Fruit fly (Drosophila melanogaster) whole organism, adult: ENCODE measurements around the gene Rtel1.

Source experiments
- CG11617 ChIP-seq: fragments of 200-800 bp; sonication (Bioruptor generic); optimal IDR thresholded peaks from 2 replicates; lab custom pipeline; 2017; ENCODE audit warnings: mild to moderate bottlenecking, missing biosample characterization, missing genetic modification reagents, missing genetic modification characterization
- CG12768 ChIP-seq: fragments of 200-800 bp; sonication (Bioruptor generic); optimal IDR thresholded peaks from 2 replicates; lab custom pipeline; 2017; ENCODE audit warnings: missing biosample characterization, missing genetic modification characterization, mild to moderate bottlenecking, moderate library complexity, missing genetic modification reagents
- CG14711 ChIP-seq: fragments of 200-800 bp; sonication (Bioruptor generic); optimal IDR thresholded peaks from 2 replicates; lab custom pipeline; 2018; ENCODE audit warnings: missing biosample characterization, mild to moderate bottlenecking, missing genetic modification characterization, moderate library complexity
- CG1620 ChIP-seq: fragments of 200-800 bp; sonication (Bioruptor generic); optimal IDR thresholded peaks from 2 replicates; lab custom pipeline; 2016; ENCODE audit warnings: missing biosample characterization, missing genetic modification characterization
- CG33017 ChIP-seq: fragments of 200-800 bp; sonication (Bioruptor generic); optimal IDR thresholded peaks from 2 replicates; lab custom pipeline; 2018; ENCODE audit warnings: missing biosample characterization, mild to moderate bottlenecking, missing genetic modification characterization, moderate library complexity
- CG5204 ChIP-seq: fragments of 200-800 bp; sonication (Bioruptor generic); optimal IDR thresholded peaks from 2 replicates; lab custom pipeline; 2016; ENCODE audit warnings: missing biosample characterization, missing genetic modification characterization
- CG7045 ChIP-seq: fragments of 200-800 bp; sonication (Bioruptor generic); optimal IDR thresholded peaks from 2 replicates; lab custom pipeline; 2017; ENCODE audit warnings: missing biosample characterization, mild to moderate bottlenecking, missing genetic modification characterization
- Clk ChIP-seq: fragments of 200-800 bp; sonication (Bioruptor generic); optimal IDR thresholded peaks from 2 replicates; lab custom pipeline; 2017; ENCODE audit warnings: missing biosample characterization, missing genetic modification characterization
- Crg-1 ChIP-seq: fragments of 200-800 bp; sonication (Bioruptor generic); optimal IDR thresholded peaks from 2 replicates; lab custom pipeline; 2016; ENCODE audit warnings: missing biosample characterization, missing genetic modification characterization
- Hr96 ChIP-seq: fragments of 200-800 bp; sonication (Bioruptor generic); optimal IDR thresholded peaks from 2 replicates; lab custom pipeline; 2016; ENCODE audit warnings: missing biosample characterization, missing genetic modification characterization
- bab1 ChIP-seq: fragments of 200-800 bp; sonication (Bioruptor generic); optimal IDR thresholded peaks from 3 replicates; lab custom pipeline; 2019; ENCODE audit warnings: missing biosample characterization, mild to moderate bottlenecking, missing genetic modification characterization, moderate library complexity
- cic ChIP-seq: fragments of 200-800 bp; sonication (Bioruptor generic); optimal IDR thresholded peaks from 2 replicates; lab custom pipeline; 2017; ENCODE audit warnings: missing biosample characterization, mild to moderate bottlenecking, missing genetic modification characterization, moderate library complexity
- cnc ChIP-seq, 2 experiments: fragments of >200 bp; optimal IDR thresholded peaks; 2 replicates each; lab custom pipeline; 2017
- ovo ChIP-seq: fragments of 200-800 bp; sonication (Bioruptor generic); optimal IDR thresholded peaks from 2 replicates; lab custom pipeline; 2016; ENCODE audit warnings: missing biosample characterization, missing genetic modification characterization

- no peak for TF ChIP-seq CG33017 (tag; lab: Kevin White, UChicago)
- no peak for TF ChIP-seq CG1620 (GFP tag; lab: Kevin White, UChicago)
- no peak for TF ChIP-seq CG11617 (GFP tag; lab: Kevin White, UChicago)
- no peak for TF ChIP-seq Hr96 (GFP tag; lab: Kevin White, UChicago)
- TF ChIP-seq cic, result no peak
- TF ChIP-seq CG5204 (GFP tag; lab: Kevin White, UChicago), result no peak
- no peak for TF ChIP-seq CG14711
- no peak for TF ChIP-seq Clk (GFP tag; lab: Kevin White, UChicago)
- TF ChIP-seq ovo (GFP tag; lab: Kevin White, UChicago), result no peak
- no peak for TF ChIP-seq bab1
- TF ChIP-seq CG12768 (GFP tag; lab: Kevin White, UChicago), result no peak
- no peak for TF ChIP-seq Crg-1 (GFP tag; lab: Kevin White, UChicago)
- no peak for TF ChIP-seq cnc (optimal IDR thresholded peaks at IDR 0.05; lab: Kevin White, UChicago)
- TF ChIP-seq CG7045 (GFP tag; lab: Kevin White, UChicago), result no peak
These were observed 53.1 kb downstream of the Rtel1 start for dm6 chrX:5800634-5801033.
